Worm (Caenorhabditis elegans): ENCODE measurements around the gene rib-2.
A peak's percentile ranks its signal among the peaks of the same experiment; 100 is the strongest.

rib-2 gene

DNA sequence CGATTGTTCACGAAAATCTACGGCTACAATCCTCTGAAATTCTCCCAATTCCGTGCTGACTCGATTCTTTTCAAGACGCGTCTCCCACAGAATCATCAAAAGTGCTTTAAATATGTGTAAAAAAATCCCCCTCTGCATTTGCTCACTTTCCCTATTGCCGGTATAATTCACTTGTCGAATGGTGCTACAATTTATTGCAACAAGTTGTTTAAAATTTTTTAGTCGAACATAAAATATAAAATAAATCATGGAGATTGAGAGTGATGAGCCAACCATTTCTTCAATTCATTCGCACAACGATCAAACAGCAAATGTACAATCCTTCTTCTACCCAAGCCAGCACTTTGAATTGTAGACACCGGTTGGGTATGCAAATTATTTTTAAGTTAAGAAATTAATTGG, 3.8 kb downstream of the rib-2 start (continued):
- TF ChIP-seq B0019.2 (GFP tag; conservative IDR thresholded peaks at IDR 0.05) (peak; percentile 51; the same call in 1 of the 2 replicates), Y53G8AR.9 (GFP tag; conservative IDR thresholded peaks at IDR 0.05) (peak; percentile 94), nfya-2 (GFP tag; IDR thresholded peaks at IDR 0.05) (peak; percentile 45; the same call in 1 of the 2 replicates), dpl-1 (GFP tag; optimal IDR thresholded peaks at IDR 0.05) (peak; percentile 6), rcor-1 (GFP tag; IDR thresholded peaks at IDR 0.05) (peak; percentile 66), cebp-2 (GFP tag; IDR thresholded peaks at IDR 0.05) (0 out of 2 replicates have a peak, but pooled peaks have one; percentile 49), snpc-4 (GFP tag; optimal IDR thresholded peaks at IDR 0.05) (no peak), snpc-4 (tag; optimal IDR thresholded peaks at IDR 0.05) (peak in 1 of 4 experiments; percentile 56), lin-35 (GFP tag; optimal IDR thresholded peaks at IDR 0.05) (peak in 2 of 3 experiments; percentile 7 to 38), K12H6.12 (tag; optimal IDR thresholded peaks at IDR 0.05) (no peak), pbrm-1 (GFP tag; IDR thresholded peaks at IDR 0.05) (peak; percentile 75; the same call in 1 of the 2 replicates), B0336.3 (GFP tag; IDR thresholded peaks at IDR 0.05) (peak; percentile 93; the same call in 1 of the 2 replicates), mes-4 (tag; optimal IDR thresholded peaks at IDR 0.05) (peak; percentile 18), F23B12.7 (tag; optimal IDR thresholded peaks at IDR 0.05; ENCODE audit: insufficient read depth) (peak; percentile 32), madf-6 (GFP tag; IDR thresholded peaks at IDR 0.05) (peak; percentile 86), dox-1 (GFP tag; IDR thresholded peaks at IDR 0.05) (peak; percentile 38; the same call in 1 of the 2 replicates), aptf-3 (GFP tag; IDR thresholded peaks at IDR 0.05) (no peak), D2030.7 (GFP tag; IDR thresholded peaks at IDR 0.05) (peak; percentile 77), F57C9.4 (tag; optimal IDR thresholded peaks at IDR 0.05) (peak; percentile 40), sea-2 (GFP tag; IDR thresholded peaks at IDR 0.05) (no peak), ets-4 (GFP tag; optimal IDR thresholded peaks at IDR 0.05) (peak; percentile 49), sptf-2 (GFP tag; optimal IDR thresholded peaks at IDR 0.05) (no peak), atf-7 (tag; optimal IDR thresholded peaks at IDR 0.05) (peak; percentile 27), ztf-3 (GFP tag; optimal IDR thresholded peaks at IDR 0.05) (no peak), lin-40 (tag; optimal IDR thresholded peaks at IDR 0.05) (no peak), ztf-26 (tag; optimal IDR thresholded peaks at IDR 0.05) (no peak), let-526 (GFP tag; IDR thresholded peaks at IDR 0.05) (no peak), F52B5.7 (tag; optimal IDR thresholded peaks at IDR 0.05) (peak; percentile 73), hlh-12 (tag; optimal IDR thresholded peaks at IDR 0.05) (peak; percentile 50), F10E7.11 (tag; optimal IDR thresholded peaks at IDR 0.05) (peak; percentile 77), fkh-3 (tag; optimal IDR thresholded peaks at IDR 0.05) (no peak), xnd-1 (tag; optimal IDR thresholded peaks at IDR 0.05) (peak; percentile 68), F37B4.10 (GFP tag; IDR thresholded peaks at IDR 0.05) (0 out of 2 replicates have a peak, but pooled peaks have one; percentile 11), ceh-100 (GFP tag; IDR thresholded peaks at IDR 0.05) (peak; percentile 49), F39B2.1 (GFP tag; IDR thresholded peaks at IDR 0.05) (peak; percentile 82), tlf-1 (GFP tag; optimal IDR thresholded peaks at IDR 0.05) (peak; percentile 90), nhr-80 (tag; optimal IDR thresholded peaks at IDR 0.05) (no peak), nhr-90 (tag; optimal IDR thresholded peaks at IDR 0.05) (peak; percentile 43), unc-130 (GFP tag; optimal IDR thresholded peaks at IDR 0.05) (peak; percentile 85), mxl-1 (tag; optimal IDR thresholded peaks at IDR 0.05) (peak; percentile 33), T07F8.4 (tag; optimal IDR thresholded peaks at IDR 0.05) (peak; percentile 44), Y67H2A.10 (GFP tag; conservative IDR thresholded peaks at IDR 0.05) (no peak), him-1 (tag; optimal IDR thresholded peaks at IDR 0.05) (peak; percentile 69), ceh-91 (GFP tag; IDR thresholded peaks at IDR 0.05) (no peak), snpc-3.4 (tag; optimal IDR thresholded peaks at IDR 0.05) (peak; percentile 91), ztf-18 (tag; optimal IDR thresholded peaks at IDR 0.05) (peak; percentile 70), rpc-1 (optimal IDR thresholded peaks at IDR 0.05) (no peak), rpc-1 (tag; optimal IDR thresholded peaks at IDR 0.05) (peak; percentile 6), attf-5 (GFP tag; optimal IDR thresholded peaks at IDR 0.05) (peak; percentile 53), lsy-27 (tag; optimal IDR thresholded peaks at IDR 0.05; ENCODE audit: borderline replicate concordance, insufficient read depth) (no peak)

All from whole organism, young adult.